Fruit fly (Drosophila melanogaster) whole organism: ENCODE measurements around the gene SdhC.

ENCODE experiments used
- CG8478 ChIP-seq: fragments of >200 bp; optimal IDR thresholded peaks from 2 replicates; lab custom pipeline; 2018; ENCODE audit warnings: inconsistent platforms
- Dll ChIP-seq: fragments of >200 bp; optimal IDR thresholded peaks from 2 replicates; lab custom pipeline; 2017
- EcR ChIP-seq, 2 experiments: fragments of >200 bp; optimal IDR thresholded peaks; 2 replicates each; lab custom pipeline; 2017; ENCODE audit warnings: missing biosample characterization in 2 of 2, missing genetic modification characterization in 2 of 2, missing genetic modification reagents in 2 of 2
- pan ChIP-seq: fragments of >200 bp; optimal IDR thresholded peaks from 2 replicates; lab custom pipeline; 2017
- usp ChIP-seq: fragments of >200 bp; optimal IDR thresholded peaks from 2 replicates; lab custom pipeline; 2017; ENCODE audit warnings: missing biosample characterization, missing genetic modification characterization, mixed read lengths

- TF ChIP-seq pan (lab: Kevin White, UChicago) (no peak), EcR (GFP tag; optimal IDR thresholded peaks at IDR 0.05; lab: Kevin White, UChicago) (no peak), CG8478 (lab: Kevin White, UChicago) (no peak), usp (GFP tag; lab: Kevin White, UChicago) (no peak), Dll (lab: Kevin White, UChicago) (no peak)
Observed at dm6 chr3R:11225220-11225619, 15.6 kb upstream of the SdhC start, which contains the start of gene scpr-C.
